Worm (Caenorhabditis elegans): ENCODE results near the gene pat-2.

ce11 chrIII:8867922-8868655 is 49.4 kb downstream of the pat-2 start:
- TF ChIP-seq ama-1 (optimal IDR thresholded peaks at IDR 0.05) (peak; percentile 78), ceh-16 (tag; optimal IDR thresholded peaks at IDR 0.05) (no peak), R02D3.7 (tag; optimal IDR thresholded peaks at IDR 0.05) (no peak), elt-1 (tag; optimal IDR thresholded peaks at IDR 0.05) (no peak), snpc-4 (tag; optimal IDR thresholded peaks at IDR 0.05) (no peak), ztf-11 (tag; optimal IDR thresholded peaks at IDR 0.05) (no peak), nhr-77 (tag; optimal IDR thresholded peaks at IDR 0.05) (no peak), unc-39 (tag; optimal IDR thresholded peaks at IDR 0.05) (no peak), ztf-4 (tag; optimal IDR thresholded peaks at IDR 0.05) (no peak), fos-1 (tag; optimal IDR thresholded peaks at IDR 0.05) (peak; percentile 96)
